Worm (Caenorhabditis elegans) whole organism, L1 larva: ENCODE results near the gene ZK1058.3.

ENCODE experiments used
- C04F5.9 ChIP-seq: sonication (generic microtip); optimal IDR thresholded peaks from 2 replicates; lab custom pipeline; 2016; ENCODE audit warnings: missing genetic modification characterization, missing compliant biosample characterization
- ceh-82 ChIP-seq, 3 experiments: fragments of 150-350 bp in 1 of 3; sonication (generic microtip) in 2 of 3; optimal IDR thresholded peaks; 2 replicates each; lab custom pipeline; 2014 to 2017; ENCODE audit warnings: missing biosample characterization in 3 of 3, missing genetic modification characterization in 3 of 3
- egl-27 ChIP-seq, 2 experiments: fragments of 150-350 bp in 1 of 2; sonication (generic microtip); optimal IDR thresholded peaks; 3 replicates each; lab custom pipeline; 2017 to 2018; ENCODE audit warnings: missing biosample characterization in 2 of 2, missing genetic modification characterization in 2 of 2, missing genetic modification reagents in 2 of 2
- elt-2 ChIP-seq: sonication (generic microtip); optimal IDR thresholded peaks from 2 replicates; lab custom pipeline; 2016; ENCODE audit warnings: missing genetic modification characterization, mild to moderate bottlenecking, inconsistent platforms, missing compliant biosample characterization, missing genetic modification reagents
- mab-9 ChIP-seq: fragments of 200-800 bp; sonication (Bioruptor generic); IDR thresholded peaks from 2 replicates; pipeline ENCODE4 v1.3.6; 2022; ENCODE audit warnings: missing genetic modification reagents, missing genetic modification characterization, missing compliant biosample characterization
- pqm-1 ChIP-seq: sonication (generic microtip); optimal IDR thresholded peaks from 3 replicates; lab custom pipeline; 2017; ENCODE audit warnings: missing biosample characterization, missing genetic modification characterization
- unc-86 ChIP-seq: sonication (generic microtip); optimal IDR thresholded peaks from 2 replicates; lab custom pipeline; 2016; ENCODE audit warnings: missing genetic modification characterization, missing compliant biosample characterization

ce11 chrIII:3876197-3876897, 42.3 kb upstream of the ZK1058.3 start:
- TF ChIP-seq ceh-82 (tag; optimal IDR thresholded peaks at IDR 0.05; lab: Kevin White, UChicago): no peak
- TF ChIP-seq mab-9 (GFP tag; lab: Robert Waterston, UW): no peak
- TF ChIP-seq C04F5.9 (tag; lab: Kevin White, UChicago): no peak
- TF ChIP-seq elt-2: peak; percentile 52
- TF ChIP-seq pqm-1 (tag; lab: Kevin White, UChicago): no peak
- no peak for TF ChIP-seq unc-86
- TF ChIP-seq egl-27 (tag; optimal IDR thresholded peaks at IDR 0.05; lab: Kevin White, UChicago): no peak
